Worm (Caenorhabditis elegans): ENCODE results near the gene aat-4.
"Not testable (repeated sequence)": the region's sequence is repeated elsewhere in the genome, so short reads cannot be mapped to it uniquely, and the experiment has no call there.

aat-4 gene

ce11 chrIV:6254635-6255034 lies 20.9 kb downstream of the aat-4 start, which contains the start of gene T13A10.64:
TSS of gene T13A10.64 (plus strand) at chrIV:6254935.
- no peak for TF ChIP-seq tbx-37 (GFP tag; conservative IDR thresholded peaks at IDR 0.05)
- TF ChIP-seq hnd-1 (tag; optimal IDR thresholded peaks at IDR 0.05): no peak
- no peak for TF ChIP-seq pes-1 (GFP tag; IDR thresholded peaks at IDR 0.05)
- no peak for TF ChIP-seq ama-1 (optimal IDR thresholded peaks at IDR 0.05)
- TF ChIP-seq B0310.2 (tag; optimal IDR thresholded peaks at IDR 0.05): no peak
- no peak for TF ChIP-seq aly-1 (tag; optimal IDR thresholded peaks at IDR 0.05)
- no peak for TF ChIP-seq tbx-11 (GFP tag; IDR thresholded peaks at IDR 0.05)
- no peak for TF ChIP-seq flt-1 (GFP tag; IDR thresholded peaks at IDR 0.05)
- no peak for TF ChIP-seq scrt-1 (GFP tag; IDR thresholded peaks at IDR 0.05)
- TF ChIP-seq ceh-36 (tag; optimal IDR thresholded peaks at IDR 0.05): no peak
- no peak for TF ChIP-seq tra-4 (tag; optimal IDR thresholded peaks at IDR 0.05)
- no peak for TF ChIP-seq sea-1 (GFP tag; conservative IDR thresholded peaks at IDR 0.05)

ce11 chrIV:6253000-6253399 lies 22.5 kb downstream of the aat-4 start, which contains the start of gene T13A10.2:
TSS of gene T13A10.2 (plus strand) at chrIV:6253300.
- not testable (repeated sequence) for TF ChIP-seq sea-1 (GFP tag; conservative IDR thresholded peaks at IDR 0.05); hnd-1 (tag; optimal IDR thresholded peaks at IDR 0.05); F13C5.2 (tag; optimal IDR thresholded peaks at IDR 0.05)

- TF ChIP-seq hmg-4 (GFP tag; optimal IDR thresholded peaks at IDR 0.05): no peak
- no peak for TF ChIP-seq ama-1 (optimal IDR thresholded peaks at IDR 0.05)
- no peak for TF ChIP-seq pes-1 (GFP tag; IDR thresholded peaks at IDR 0.05)
- no peak for TF ChIP-seq scrt-1 (GFP tag; IDR thresholded peaks at IDR 0.05)
- TF ChIP-seq ceh-36 (tag; optimal IDR thresholded peaks at IDR 0.05): no peak
- no peak for TF ChIP-seq ets-7 (tag; optimal IDR thresholded peaks at IDR 0.05)
- no peak for TF ChIP-seq F13C5.2 (tag; optimal IDR thresholded peaks at IDR 0.05)
These were observed 25.9 kb downstream of the aat-4 start, which contains the start of gene F58F9.1 for ce11 chrIV:6249591-6249990. TSS of gene F58F9.1 (plus strand) at chrIV:6249841.

- TF ChIP-seq F13C5.2 (tag; optimal IDR thresholded peaks at IDR 0.05) (no peak), ets-7 (tag; optimal IDR thresholded peaks at IDR 0.05) (no peak), tra-4 (tag; optimal IDR thresholded peaks at IDR 0.05) (no peak), tbx-37 (GFP tag; conservative IDR thresholded peaks at IDR 0.05) (no peak), hmg-4 (GFP tag; optimal IDR thresholded peaks at IDR 0.05) (no peak), aly-1 (tag; optimal IDR thresholded peaks at IDR 0.05) (no peak), ceh-13 (GFP tag; optimal IDR thresholded peaks at IDR 0.05) (no peak), flt-1 (GFP tag; IDR thresholded peaks at IDR 0.05) (no peak), sea-1 (GFP tag; conservative IDR thresholded peaks at IDR 0.05) (no peak), ceh-36 (tag; optimal IDR thresholded peaks at IDR 0.05) (no peak), tbx-11 (GFP tag; IDR thresholded peaks at IDR 0.05) (no peak), hmbx-1 (tag; optimal IDR thresholded peaks at IDR 0.05) (no peak), B0310.2 (tag; optimal IDR thresholded peaks at IDR 0.05) (no peak), scrt-1 (GFP tag; IDR thresholded peaks at IDR 0.05) (no peak), hnd-1 (tag; optimal IDR thresholded peaks at IDR 0.05) (no peak), ama-1 (optimal IDR thresholded peaks at IDR 0.05) (no peak), pes-1 (GFP tag; IDR thresholded peaks at IDR 0.05) (no peak)
These were observed 27.0 kb downstream of the aat-4 start, which contains the start of gene acox-3 for ce11 chrIV:6248486-6248885. TSS of gene acox-3 (minus strand) at chrIV:6248492.

ce11 chrIV:6239993-6240392 lies 35.5 kb downstream of the aat-4 start, which contains the start of gene F58F9.9:
TSS of gene F58F9.9 (plus strand) at chrIV:6240293.
- TF ChIP-seq hmg-4 (GFP tag; optimal IDR thresholded peaks at IDR 0.05) (no peak), hmbx-1 (tag; optimal IDR thresholded peaks at IDR 0.05) (no peak), tbx-11 (GFP tag; IDR thresholded peaks at IDR 0.05) (no peak), B0310.2 (tag; optimal IDR thresholded peaks at IDR 0.05) (no peak), sea-1 (GFP tag; conservative IDR thresholded peaks at IDR 0.05) (no peak), ets-7 (tag; optimal IDR thresholded peaks at IDR 0.05) (no peak), ama-1 (optimal IDR thresholded peaks at IDR 0.05) (no peak), scrt-1 (GFP tag; IDR thresholded peaks at IDR 0.05) (no peak), hnd-1 (tag; optimal IDR thresholded peaks at IDR 0.05) (no peak)

- no peak for TF ChIP-seq hmg-4 (GFP tag; optimal IDR thresholded peaks at IDR 0.05)
- TF ChIP-seq ceh-13 (GFP tag; optimal IDR thresholded peaks at IDR 0.05): no peak
- TF ChIP-seq ets-7 (tag; optimal IDR thresholded peaks at IDR 0.05): no peak
- TF ChIP-seq B0310.2 (tag; optimal IDR thresholded peaks at IDR 0.05): no peak
- no peak for TF ChIP-seq tbx-37 (GFP tag; conservative IDR thresholded peaks at IDR 0.05)
- no peak for TF ChIP-seq tra-4 (tag; optimal IDR thresholded peaks at IDR 0.05)
- TF ChIP-seq hmbx-1 (tag; optimal IDR thresholded peaks at IDR 0.05): no peak
- TF ChIP-seq flt-1 (GFP tag; IDR thresholded peaks at IDR 0.05): no peak
- no peak for TF ChIP-seq tbx-11 (GFP tag; IDR thresholded peaks at IDR 0.05)
- no peak for TF ChIP-seq scrt-1 (GFP tag; IDR thresholded peaks at IDR 0.05)
- no peak for TF ChIP-seq aly-1 (tag; optimal IDR thresholded peaks at IDR 0.05)
- no peak for TF ChIP-seq F13C5.2 (tag; optimal IDR thresholded peaks at IDR 0.05)
These were observed 37.9 kb downstream of the aat-4 start, which contains the start of the genes F58F9.6 and F58F9.8 for ce11 chrIV:6237508-6238227. TSS of gene F58F9.6 (minus strand) at chrIV:6237608. TSS of gene F58F9.8 (plus strand) at chrIV:6238177.

ce11 chrIV:6232769-6233290 lies 42.7 kb downstream of the aat-4 start, which contains the start of gene F58F9.3:
TSS of gene F58F9.3 (plus strand) at chrIV:6233240.
- TF ChIP-seq scrt-1 (GFP tag; IDR thresholded peaks at IDR 0.05) (no peak), tra-4 (tag; optimal IDR thresholded peaks at IDR 0.05) (no peak), ceh-13 (GFP tag; optimal IDR thresholded peaks at IDR 0.05) (no peak), ets-7 (tag; optimal IDR thresholded peaks at IDR 0.05) (no peak), tbx-11 (GFP tag; IDR thresholded peaks at IDR 0.05) (no peak), sea-1 (GFP tag; conservative IDR thresholded peaks at IDR 0.05) (no peak), hmbx-1 (tag; optimal IDR thresholded peaks at IDR 0.05) (no peak), pes-1 (GFP tag; IDR thresholded peaks at IDR 0.05) (no peak), hnd-1 (tag; optimal IDR thresholded peaks at IDR 0.05) (no peak), hmg-4 (GFP tag; optimal IDR thresholded peaks at IDR 0.05) (no peak), aly-1 (tag; optimal IDR thresholded peaks at IDR 0.05) (no peak), flt-1 (GFP tag; IDR thresholded peaks at IDR 0.05) (no peak), ceh-36 (tag; optimal IDR thresholded peaks at IDR 0.05) (no peak), F13C5.2 (tag; optimal IDR thresholded peaks at IDR 0.05) (no peak), tbx-37 (GFP tag; conservative IDR thresholded peaks at IDR 0.05) (no peak), ama-1 (optimal IDR thresholded peaks at IDR 0.05) (no peak), B0310.2 (tag; optimal IDR thresholded peaks at IDR 0.05) (no peak)
